Fruit fly (Drosophila melanogaster) whole organism, embryonic: ENCODE measurements around the gene CG1951.

ENCODE experiments used
- Abd-B ChIP-seq: fragments of 200-800 bp; sonication (Bioruptor generic); optimal IDR thresholded peaks from 2 replicates; lab custom pipeline; 2018; ENCODE audit warnings: missing biosample characterization, mild to moderate bottlenecking, missing genetic modification characterization, moderate library complexity
- Ada2b ChIP-seq: fragments of 200-800 bp; sonication (Bioruptor generic); IDR thresholded peaks from 2 replicates; pipeline ENCODE4 v1.3.6; 2022; ENCODE audit warnings: missing biosample characterization, missing genetic modification characterization
- B-H1 ChIP-seq: fragments of 200-800 bp; sonication (Bioruptor generic); IDR thresholded peaks from 3 replicates; pipeline ENCODE4 v1.3.6; 2022; ENCODE audit warnings: missing biosample characterization, missing genetic modification characterization
- B-H2 ChIP-seq: fragments of 200-800 bp; sonication (Bioruptor generic); optimal IDR thresholded peaks from 2 replicates; lab custom pipeline; 2018; ENCODE audit warnings: missing biosample characterization, mild to moderate bottlenecking, missing genetic modification characterization
- CG10366 ChIP-seq: fragments of 200-800 bp; sonication (Bioruptor generic); IDR thresholded peaks from 2 replicates; pipeline ENCODE4 v1.3.6; 2022; ENCODE audit warnings: missing biosample characterization, missing genetic modification characterization
- CG14667 ChIP-seq: fragments of 200-800 bp; sonication (Bioruptor generic); IDR thresholded peaks from 2 replicates; pipeline ENCODE4 v1.3.6; 2022; ENCODE audit warnings: missing biosample characterization, missing genetic modification characterization
- CG17361 ChIP-seq: fragments of 200-800 bp; sonication (Bioruptor generic); IDR thresholded peaks from 3 replicates; pipeline ENCODE4 v1.3.6; 2022; ENCODE audit warnings: missing biosample characterization, missing genetic modification characterization
- CG17612 ChIP-seq: fragments of 200-800 bp; sonication (Bioruptor generic); IDR thresholded peaks from 2 replicates; pipeline ENCODE4 v1.3.6; 2022; ENCODE audit warnings: missing biosample characterization, missing genetic modification characterization
- CG2120 ChIP-seq: fragments of 200-800 bp; sonication (Bioruptor generic); optimal IDR thresholded peaks from 3 replicates; lab custom pipeline; 2016; ENCODE audit warnings: missing biosample characterization, missing genetic modification characterization
- CG2129 ChIP-seq: fragments of 200-800 bp; sonication (Bioruptor generic); IDR thresholded peaks from 2 replicates; pipeline ENCODE4 v1.3.6; 2022; ENCODE audit warnings: missing biosample characterization, missing genetic modification characterization; ENCODE audit not compliant: partially characterized antibody
- CG2202 ChIP-seq: fragments of 200-800 bp; sonication (Bioruptor generic); optimal IDR thresholded peaks from 2 replicates; lab custom pipeline; 2018; ENCODE audit warnings: missing biosample characterization, mild to moderate bottlenecking, missing genetic modification characterization
- CG33213 ChIP-seq: fragments of 200-800 bp; sonication (Bioruptor generic); optimal IDR thresholded peaks from 3 replicates; lab custom pipeline; 2016; ENCODE audit warnings: missing biosample characterization, missing genetic modification characterization
- CG3726 ChIP-seq: fragments of 200-800 bp; sonication (Bioruptor generic); IDR thresholded peaks from 3 replicates; pipeline ENCODE4, ENCODE4 v1.3.6; 2022; ENCODE audit warnings: missing biosample characterization, missing genetic modification characterization
- CG4328 ChIP-seq: fragments of 200-800 bp; sonication (Bioruptor generic); optimal IDR thresholded peaks from 3 replicates; lab custom pipeline; 2017; ENCODE audit warnings: missing biosample characterization, missing genetic modification reagents, missing genetic modification characterization
- CG4730 ChIP-seq: fragments of 200-800 bp; sonication (Bioruptor generic); IDR thresholded peaks from 2 replicates; pipeline ENCODE4 v1.3.6; 2022; ENCODE audit warnings: missing biosample characterization, missing genetic modification characterization
- CG8290 ChIP-seq, 3 experiments: fragments of 200-800 bp; sonication (Bioruptor generic); optimal IDR thresholded peaks; 2 replicates each; lab custom pipeline; 2016 to 2019; ENCODE audit warnings: missing biosample characterization in 3 of 3, missing genetic modification characterization in 3 of 3, mild to moderate bottlenecking in 2 of 3, moderate library complexity in 1 of 3
- CG9437 ChIP-seq: fragments of 200-800 bp; sonication (Bioruptor generic); optimal IDR thresholded peaks from 2 replicates; lab custom pipeline; 2018; ENCODE audit warnings: missing biosample characterization, mild to moderate bottlenecking, missing genetic modification characterization
- CG9797 ChIP-seq: fragments of 200-800 bp; sonication (Bioruptor generic); optimal IDR thresholded peaks from 3 replicates; lab custom pipeline; 2018; ENCODE audit warnings: missing biosample characterization, mild to moderate bottlenecking, missing genetic modification characterization
- Deaf1 ChIP-seq: fragments of 200-800 bp; optimal IDR thresholded peaks from 3 replicates; lab custom pipeline; 2019; ENCODE audit warnings: missing biosample characterization, mild to moderate bottlenecking, missing genetic modification characterization, moderate library complexity
- GATAe ChIP-seq: fragments of 200-800 bp; sonication (Bioruptor generic); conservative IDR thresholded peaks from 2 replicates; pipeline ENCODE4 v1.3.6; 2022; ENCODE audit warnings: missing biosample characterization, missing genetic modification characterization
- NC2α ChIP-seq: fragments of 200-800 bp; sonication (Bioruptor generic); optimal IDR thresholded peaks from 2 replicates; lab custom pipeline; 2016; ENCODE audit warnings: missing biosample characterization, missing genetic modification characterization
- Rfx ChIP-seq: fragments of 200-800 bp; sonication (Bioruptor generic); IDR thresholded peaks from 2 replicates; pipeline ENCODE4 v1.3.6; 2022; ENCODE audit warnings: missing biosample characterization, missing genetic modification characterization
- Sry-δ ChIP-seq: fragments of 200-800 bp; sonication (Bioruptor generic); optimal IDR thresholded peaks from 2 replicates; lab custom pipeline; 2016; ENCODE audit warnings: missing biosample characterization, missing genetic modification characterization
- Stat92E ChIP-seq, 3 experiments: fragments of >200 bp in 2 of 3; fragments of 200-800 bp in 1 of 3; sonication (Bioruptor generic) in 1 of 3; optimal IDR thresholded peaks; 2 replicates each; lab custom pipeline; 2017 to 2019; ENCODE audit warnings: missing biosample characterization in 3 of 3, missing genetic modification characterization in 3 of 3, mild to moderate bottlenecking in 1 of 3, moderate library complexity in 1 of 3
- TFAM ChIP-seq: fragments of 200-800 bp; sonication (Bioruptor generic); optimal IDR thresholded peaks from 2 replicates; lab custom pipeline; 2017; ENCODE audit warnings: missing biosample characterization, missing genetic modification characterization, inconsistent platforms
- amos ChIP-seq: fragments of 200-800 bp; sonication (Bioruptor generic); IDR thresholded peaks from 2 replicates; pipeline ENCODE4 v1.3.6; 2022; ENCODE audit warnings: missing biosample characterization, missing genetic modification characterization; ENCODE audit not compliant: partially characterized antibody
- bcd ChIP-seq: fragments of 200-800 bp; sonication (Bioruptor generic); optimal IDR thresholded peaks from 2 replicates; lab custom pipeline; 2017; ENCODE audit warnings: missing biosample characterization, mild to moderate bottlenecking, missing genetic modification characterization
- bsh ChIP-seq, 2 experiments: fragments of 200-800 bp; sonication (Bioruptor generic); optimal IDR thresholded peaks; 2 replicates each; lab custom pipeline; 2017 to 2018; ENCODE audit warnings: mild to moderate bottlenecking in 2 of 2, missing biosample characterization in 2 of 2, missing genetic modification characterization in 2 of 2, moderate library complexity in 1 of 2
- crc ChIP-seq: fragments of 200-800 bp; sonication (Bioruptor generic); optimal IDR thresholded peaks from 2 replicates; lab custom pipeline; 2016; ENCODE audit warnings: missing biosample characterization, missing genetic modification characterization
- crp ChIP-seq, 2 experiments: fragments of 200-800 bp; sonication (Bioruptor generic); optimal IDR thresholded peaks; 2 replicates in 1 of 2; 3 replicates in 1 of 2; lab custom pipeline; 2017; ENCODE audit warnings: missing biosample characterization in 2 of 2, missing genetic modification characterization in 2 of 2, mild to moderate bottlenecking in 1 of 2, moderate library complexity in 1 of 2
- dati ChIP-seq: fragments of 200-800 bp; sonication (Bioruptor generic); IDR thresholded peaks from 2 replicates; pipeline ENCODE4 v1.3.6; 2022; ENCODE audit warnings: missing biosample characterization, missing genetic modification characterization
- dm ChIP-seq: fragments of 200-800 bp; sonication (Bioruptor generic); optimal IDR thresholded peaks from 3 replicates; lab custom pipeline; 2016; ENCODE audit warnings: missing biosample characterization, missing genetic modification characterization
- eve ChIP-seq, 2 experiments: fragments of >200 bp; optimal IDR thresholded peaks; 2 replicates each; lab custom pipeline; 2017; ENCODE audit warnings: missing biosample characterization in 2 of 2, missing genetic modification characterization in 2 of 2
- gro ChIP-seq: fragments of 200-800 bp; sonication (Bioruptor generic); optimal IDR thresholded peaks from 2 replicates; lab custom pipeline; 2016; ENCODE audit warnings: missing biosample characterization, missing genetic modification characterization
- h ChIP-seq: fragments of >200 bp; optimal IDR thresholded peaks from 2 replicates; lab custom pipeline; 2017
- her ChIP-seq: fragments of 200-800 bp; sonication (Bioruptor generic); optimal IDR thresholded peaks from 2 replicates; lab custom pipeline; 2016; ENCODE audit warnings: missing biosample characterization, missing genetic modification characterization
- kay ChIP-seq: fragments of 200-800 bp; sonication (Bioruptor generic); optimal IDR thresholded peaks from 2 replicates; lab custom pipeline; 2016; ENCODE audit warnings: missing biosample characterization, missing genetic modification characterization
- klu ChIP-seq: fragments of 200-800 bp; sonication (Bioruptor generic); IDR thresholded peaks from 2 replicates; pipeline ENCODE4 v1.3.6; 2022; ENCODE audit warnings: missing biosample characterization, missing genetic modification characterization
- org-1 ChIP-seq: fragments of 200-800 bp; sonication (Bioruptor generic); optimal IDR thresholded peaks from 2 replicates; lab custom pipeline; 2017; ENCODE audit warnings: missing biosample characterization, missing genetic modification characterization
- pros ChIP-seq: fragments of 200-800 bp; sonication (Bioruptor generic); optimal IDR thresholded peaks from 3 replicates; lab custom pipeline; 2019; ENCODE audit warnings: missing biosample characterization, mild to moderate bottlenecking, missing genetic modification characterization, moderate library complexity
- ranshi ChIP-seq: fragments of 200-800 bp; sonication (Bioruptor generic); IDR thresholded peaks from 2 replicates; pipeline ENCODE4 v1.3.6; 2022; ENCODE audit warnings: missing biosample characterization, missing genetic modification characterization
- sens-2 ChIP-seq: fragments of 200-800 bp; sonication (Bioruptor generic); IDR thresholded peaks from 2 replicates; pipeline ENCODE4 v1.3.6; 2022; ENCODE audit warnings: missing biosample characterization, missing genetic modification characterization
- shn ChIP-seq: fragments of 200-800 bp; sonication (Bioruptor generic); optimal IDR thresholded peaks from 3 replicates; lab custom pipeline; 2016; ENCODE audit warnings: missing biosample characterization, missing genetic modification characterization
- sob ChIP-seq: fragments of 200-800 bp; sonication (Bioruptor generic); IDR thresholded peaks from 2 replicates; pipeline ENCODE4 v1.3.6; 2022; ENCODE audit warnings: missing biosample characterization, missing genetic modification characterization
- stwl ChIP-seq: fragments of 200-800 bp; sonication (Bioruptor generic); optimal IDR thresholded peaks from 3 replicates; lab custom pipeline; 2018; ENCODE audit warnings: missing biosample characterization, mild to moderate bottlenecking, missing genetic modification characterization, moderate library complexity
- tin ChIP-seq: fragments of 200-800 bp; sonication (Bioruptor generic); optimal IDR thresholded peaks from 3 replicates; lab custom pipeline; 2016; ENCODE audit warnings: missing biosample characterization, missing genetic modification characterization
- tx ChIP-seq: fragments of 200-800 bp; sonication (Bioruptor generic); optimal IDR thresholded peaks from 2 replicates; lab custom pipeline; 2016; ENCODE audit warnings: missing biosample characterization, missing genetic modification characterization
- vvl ChIP-seq: fragments of 200-800 bp; sonication (Bioruptor generic); IDR thresholded peaks from 2 replicates; pipeline ENCODE4 v1.3.6; 2022; ENCODE audit warnings: missing biosample characterization, missing genetic modification characterization
- wdn ChIP-seq: fragments of 200-800 bp; sonication (Bioruptor generic); IDR thresholded peaks from 2 replicates; pipeline ENCODE4 v1.3.6; 2022; ENCODE audit warnings: missing biosample characterization, missing genetic modification characterization

CG1951 gene

DNA sequence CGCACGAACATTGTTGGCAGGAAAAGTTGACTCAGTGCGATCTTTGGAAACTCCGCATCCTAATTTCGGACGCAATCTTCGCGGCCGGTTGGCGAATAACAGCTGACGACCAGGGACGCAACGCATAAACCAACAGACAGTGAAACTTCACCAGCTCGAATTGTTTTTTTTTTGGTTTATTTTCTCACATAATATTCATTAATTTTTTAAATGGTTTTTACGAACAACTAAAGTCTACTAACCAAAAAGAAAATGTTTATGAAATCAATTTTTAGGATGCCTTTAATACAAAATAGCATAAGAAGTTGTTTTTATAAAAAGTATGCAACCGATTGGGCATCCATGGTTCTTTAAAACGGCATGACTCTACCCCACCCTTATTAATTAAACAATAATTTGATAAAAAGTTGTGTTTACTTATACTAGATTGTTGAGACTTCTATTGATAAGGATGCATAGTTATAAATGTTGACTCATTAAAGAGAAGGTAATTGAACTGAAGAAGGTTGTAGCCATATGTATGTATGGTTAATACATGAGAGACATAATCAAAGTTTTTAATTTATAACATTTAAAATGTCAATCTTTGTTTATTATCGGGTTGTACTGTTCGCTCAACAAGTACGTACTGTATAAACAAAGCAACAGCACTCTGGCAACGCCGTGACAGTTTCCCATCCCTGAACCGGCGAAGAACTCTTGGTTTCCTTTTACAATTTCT is 7.0 kb downstream of the CG1951 start, which contains the start of the genes beta4GalNAcTB and Cpsf100 (continued):
- TF ChIP-seq bcd (GFP tag; lab: Kevin White, UChicago) (peak; percentile 79), tin (peak; percentile 72), bsh (GFP tag; optimal IDR thresholded peaks at IDR 0.05; lab: Kevin White, UChicago) (peak in 1 of 2 experiments; percentile 48), gro (GFP tag; lab: Kevin White, UChicago) (no peak), CG10366 (GFP tag; lab: Robert Waterston, UW) (peak; percentile 61), Abd-B (GFP tag; lab: Kevin White, UChicago) (peak; percentile 77), crc (GFP tag; lab: Kevin White, UChicago) (peak; percentile 30), CG2202 (tag; lab: Kevin White, UChicago) (peak; percentile 29), tx (GFP tag; lab: Kevin White, UChicago) (peak; percentile 25), CG17612 (GFP tag; lab: Robert Waterston, UW) (no peak; the same call in 1 of the 2 replicates), Rfx (peak; percentile 76), Sry-δ (GFP tag; lab: Kevin White, UChicago) (peak; percentile 8), Stat92E (GFP tag; optimal IDR thresholded peaks at IDR 0.05; lab: Kevin White, UChicago) (no peak), sens-2 (no peak), klu (GFP tag; lab: Robert Waterston, UW) (peak; percentile 50), TFAM (GFP tag; lab: Kevin White, UChicago) (no peak), h (lab: Kevin White, UChicago) (no peak), stwl (tag; lab: Kevin White, UChicago) (peak; percentile 27), CG9437 (GFP tag; lab: Kevin White, UChicago) (peak; percentile 86), shn (GFP tag; lab: Kevin White, UChicago) (peak; percentile 33), CG4730 (GFP tag; lab: Robert Waterston, UW) (peak; percentile 27), CG33213 (GFP tag; lab: Kevin White, UChicago) (no peak), dati (0 out of 2 replicates have a peak, but pooled peaks have one; percentile 22), CG3726 (GFP tag; lab: Robert Waterston, UW) (peak; percentile 9; the same call in 1 of the 3 replicates), B-H2 (peak; percentile 17), org-1 (GFP tag; lab: Kevin White, UChicago) (peak; percentile 49), CG9797 (no peak), eve (GFP tag; optimal IDR thresholded peaks at IDR 0.05; lab: Kevin White, UChicago) (no peak), CG17361 (peak; percentile 96), CG4328 (GFP tag; lab: Kevin White, UChicago) (peak; percentile 32), amos (no peak), wdn (GFP tag; lab: Robert Waterston, UW) (peak; percentile 35; the same call in 1 of the 2 replicates), Deaf1 (tag; lab: Kevin White, UChicago) (no peak), ranshi (GFP tag; lab: Robert Waterston, UW) (peak; percentile 56; the same call in 1 of the 2 replicates), kay (GFP tag; lab: Kevin White, UChicago) (peak; percentile 67), sob (GFP tag; lab: Robert Waterston, UW) (peak; percentile 48; the same call in 1 of the 2 replicates), CG8290 (GFP tag; optimal IDR thresholded peaks at IDR 0.05; lab: Kevin White, UChicago) (peak; percentile 44), CG8290 (tag; optimal IDR thresholded peaks at IDR 0.05; lab: Kevin White, UChicago) (no peak), Ada2b (GFP tag; lab: Robert Waterston, UW) (peak; percentile 29; the same call in 1 of the 2 replicates), vvl (GFP tag; lab: Robert Waterston, UW) (peak; percentile 57; the same call in 1 of the 2 replicates), B-H1 (GFP tag; lab: Robert Waterston, UW) (peak; percentile 50), CG2120 (GFP tag; lab: Kevin White, UChicago) (peak; percentile 79), CG14667 (peak; percentile 41), pros (GFP tag; lab: Kevin White, UChicago) (no peak), dm (GFP tag; lab: Kevin White, UChicago) (no peak), crp (GFP tag; optimal IDR thresholded peaks at IDR 0.05; lab: Kevin White, UChicago) (peak; percentile 31 to 83), her (GFP tag; lab: Kevin White, UChicago) (peak; percentile 7), NC2α (GFP tag; lab: Kevin White, UChicago) (peak; percentile 7), GATAe (GFP tag; lab: Robert Waterston, UW) (no peak; the same call in 1 of the 2 replicates), CG2129 (GFP tag; lab: Robert Waterston, UW) (no peak)
